Fruit fly (Drosophila melanogaster): ENCODE results near the gene CG5708.

DNA sequence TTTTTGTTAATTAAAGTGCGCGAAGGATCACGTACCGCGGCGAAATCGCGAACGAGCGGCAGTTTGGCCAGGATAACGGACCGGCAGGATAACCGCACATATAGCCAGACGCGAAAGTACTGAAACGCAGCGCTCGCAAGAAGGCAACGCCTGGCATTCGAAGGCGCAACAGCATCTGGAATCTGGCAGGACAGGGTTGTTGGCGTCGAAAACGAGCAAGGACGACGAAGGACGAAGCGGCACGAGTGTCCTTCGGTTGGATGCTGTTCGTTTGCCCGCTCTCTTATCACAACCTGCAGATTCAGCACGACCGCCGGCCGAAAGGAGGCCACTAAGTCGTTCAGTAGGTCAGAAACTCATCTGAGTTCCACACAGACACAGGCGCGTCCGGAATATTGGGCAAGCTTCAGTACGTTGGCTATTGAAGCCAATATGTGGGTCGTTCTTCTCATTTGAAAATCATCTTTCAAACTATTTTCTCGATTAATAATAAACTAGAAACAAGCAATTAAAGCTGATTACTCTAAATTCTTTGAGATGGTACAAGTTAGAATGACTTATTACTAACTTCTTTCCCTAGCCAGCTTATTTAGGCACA, 46.3 kb downstream of the CG5708 start, which contains the start of gene CG44153:
- TF ChIP-seq psq (optimal IDR thresholded peaks at IDR 0.05) = no peak
- TF ChIP-seq Sin3A (optimal IDR thresholded peaks at IDR 0.05) = no peak
- TF ChIP-seq insv (optimal IDR thresholded peaks at IDR 0.05) = no peak
- TF ChIP-seq Myc (optimal IDR thresholded peaks at IDR 0.05) = no peak
- TF ChIP-seq h (optimal IDR thresholded peaks at IDR 0.05) = no peak
- TF ChIP-seq ttk (optimal IDR thresholded peaks at IDR 0.05) = no peak
